Worm (Caenorhabditis elegans): ENCODE measurements around the gene C46F4.3.

- TF ChIP-seq scrt-1 (GFP tag; IDR thresholded peaks at IDR 0.05): no peak
- TF ChIP-seq sea-1 (GFP tag; conservative IDR thresholded peaks at IDR 0.05): no peak
- TF ChIP-seq tra-4 (tag; optimal IDR thresholded peaks at IDR 0.05): no peak
- no peak for TF ChIP-seq flt-1 (GFP tag; IDR thresholded peaks at IDR 0.05)
These were observed 42.2 kb downstream of the C46F4.3 start, which contains the start of gene kin-2 for ce11 chrX:5977754-5978153.
